Worm (Caenorhabditis elegans): ENCODE data around the gene cct-2.

ce11 chrII:8940362-8940940 is 12.9 kb downstream of the cct-2 start, which contains the start of the genes set-17 and T21B10.4:
- TF ChIP-seq skn-1 (tag; optimal IDR thresholded peaks at IDR 0.05) (no peak), lin-39 (tag; optimal IDR thresholded peaks at IDR 0.05) (no peak), fos-1 (tag; optimal IDR thresholded peaks at IDR 0.05) (no peak), nfya-1 (tag; optimal IDR thresholded peaks at IDR 0.05; ENCODE audit: insufficient read depth) (peak; percentile 35), nhr-28 (tag; optimal IDR thresholded peaks at IDR 0.05) (no peak), nhr-77 (tag; optimal IDR thresholded peaks at IDR 0.05) (no peak), nhr-12 (tag; optimal IDR thresholded peaks at IDR 0.05) (no peak), nhr-237 (tag; optimal IDR thresholded peaks at IDR 0.05) (no peak), pha-4 (tag; optimal IDR thresholded peaks at IDR 0.05) (peak; percentile 86), ztf-11 (tag; optimal IDR thresholded peaks at IDR 0.05) (no peak), unc-62 (GFP tag; optimal IDR thresholded peaks at IDR 0.05) (no peak)
